Worm (Caenorhabditis elegans) whole organism, L4 larva: ENCODE measurements around the gene ubq-2.

ENCODE experiments used
- F26F4.8 ChIP-seq: fragments of 200-800 bp; sonication (Bioruptor generic); conservative IDR thresholded peaks from 2 replicates; pipeline ENCODE4 v1.3.6; 2022; ENCODE audit warnings: missing genetic modification characterization, missing compliant biosample characterization
- Y105C5A.15 ChIP-seq: fragments of 200-800 bp; sonication (Bioruptor generic); IDR thresholded peaks from 2 replicates; pipeline ENCODE4 v1.3.6; 2022; ENCODE audit warnings: missing genetic modification characterization, missing compliant biosample characterization
- Y75B8A.6 ChIP-seq: fragments of 200-800 bp; sonication (Bioruptor generic); IDR thresholded peaks from 2 replicates; pipeline ENCODE4 v1.3.6; 2022; ENCODE audit warnings: missing genetic modification reagents, missing genetic modification characterization, missing compliant biosample characterization
- aly-2 ChIP-seq: sonication (generic microtip); optimal IDR thresholded peaks from 2 replicates; lab custom pipeline; 2018; ENCODE audit warnings: missing biosample characterization, missing genetic modification characterization
- ama-1 ChIP-seq: fragments of 150-350 bp; optimal IDR thresholded peaks from 2 replicates; lab custom pipeline; 2014; ENCODE audit warnings: inconsistent platforms, mixed read lengths
- ceh-20 ChIP-seq: fragments of 200-800 bp; sonication (Bioruptor generic); IDR thresholded peaks from 2 replicates; pipeline ENCODE4 v1.3.6; 2022; ENCODE audit warnings: missing genetic modification reagents, missing genetic modification characterization, missing compliant biosample characterization
- ces-1 ChIP-seq: fragments of 150-350 bp; sonication (generic microtip); optimal IDR thresholded peaks from 4 replicates; lab custom pipeline; 2014; ENCODE audit warnings: missing biosample characterization, missing genetic modification reagents, missing genetic modification characterization
- ctbp-1 ChIP-seq: fragments of 200-800 bp; sonication (Bioruptor generic); IDR thresholded peaks from 2 replicates; pipeline ENCODE4 v1.3.6; 2022; ENCODE audit warnings: missing genetic modification reagents, missing genetic modification characterization, missing compliant biosample characterization
- dmd-9 ChIP-seq: fragments of 200-800 bp; sonication (Bioruptor generic); IDR thresholded peaks from 2 replicates; pipeline ENCODE4 v1.3.6; 2022; ENCODE audit warnings: missing genetic modification reagents, missing genetic modification characterization, missing compliant biosample characterization
- duxl-1 ChIP-seq: sonication (generic microtip); optimal IDR thresholded peaks from 2 replicates; lab custom pipeline; 2016; ENCODE audit warnings: mild to moderate bottlenecking, missing genetic modification characterization, moderate library complexity, missing compliant biosample characterization; ENCODE audit not compliant: poor library complexity
- egl-27 ChIP-seq: sonication (generic microtip); optimal IDR thresholded peaks from 3 replicates; lab custom pipeline; 2017; ENCODE audit warnings: missing biosample characterization, missing genetic modification reagents, missing genetic modification characterization
- fos-1 ChIP-seq: fragments of 150-350 bp; optimal IDR thresholded peaks from 2 replicates; lab custom pipeline; 2014; ENCODE audit warnings: missing biosample characterization, missing genetic modification characterization
- hif-1 ChIP-seq, 2 experiments: sonication (generic microtip); optimal IDR thresholded peaks; 2 replicates each; lab custom pipeline; 2016 to 2017; ENCODE audit warnings: missing compliant biosample characterization in 2 of 2, missing genetic modification characterization in 2 of 2, missing genetic modification reagents in 2 of 2, missing genotype in 2 of 2, mild to moderate bottlenecking in 1 of 2
- lir-3 ChIP-seq: sonication (generic microtip); optimal IDR thresholded peaks from 2 replicates; lab custom pipeline; 2016; ENCODE audit warnings: mild to moderate bottlenecking, missing genetic modification characterization, missing compliant biosample characterization
- lsy-2 ChIP-seq, 2 experiments: fragments of 150-350 bp in 1 of 2; sonication (generic microtip) in 1 of 2; optimal IDR thresholded peaks; 2 replicates each; lab custom pipeline; 2014 to 2017; ENCODE audit warnings: missing biosample characterization in 2 of 2, missing genetic modification characterization in 2 of 2
- madf-9 ChIP-seq: fragments of 200-800 bp; sonication (Bioruptor generic); conservative IDR thresholded peaks from 2 replicates; pipeline ENCODE4 v1.3.6; 2022; ENCODE audit warnings: missing genetic modification reagents, missing genetic modification characterization, missing compliant biosample characterization
- mdt-29 ChIP-seq: fragments of 200-800 bp; sonication (Bioruptor generic); IDR thresholded peaks from 2 replicates; pipeline ENCODE4 v1.3.6; 2022; ENCODE audit warnings: missing genetic modification reagents, missing genetic modification characterization, missing compliant biosample characterization
- mxl-3 ChIP-seq: fragments of 200-800 bp; sonication (Bioruptor generic); optimal IDR thresholded peaks from 2 replicates; lab custom pipeline; 2018; ENCODE audit warnings: mild to moderate bottlenecking, missing genetic modification characterization, missing compliant biosample characterization
- nhr-10 ChIP-seq: fragments of 150-350 bp; optimal IDR thresholded peaks from 2 replicates; lab custom pipeline; 2014; ENCODE audit warnings: missing biosample characterization, missing genetic modification characterization
- nhr-11 ChIP-seq: fragments of 150-350 bp; optimal IDR thresholded peaks from 2 replicates; lab custom pipeline; 2014; ENCODE audit warnings: missing biosample characterization, missing genetic modification characterization
- nhr-237 ChIP-seq: sonication (generic microtip); optimal IDR thresholded peaks from 2 replicates; lab custom pipeline; 2017; ENCODE audit warnings: missing biosample characterization, missing genetic modification characterization
- nhr-25 ChIP-seq: sonication (generic microtip); optimal IDR thresholded peaks from 2 replicates; lab custom pipeline; 2017; ENCODE audit warnings: missing genetic modification characterization, mild to moderate bottlenecking, missing compliant biosample characterization, antibody characterized with exemption, moderate library complexity, borderline replicate concordance; ENCODE audit not compliant: insufficient read depth
- nhr-41 ChIP-seq: fragments of 200-800 bp; sonication (Bioruptor generic); IDR thresholded peaks from 2 replicates; pipeline ENCODE4 v1.3.6; 2022; ENCODE audit warnings: missing genetic modification reagents, missing genetic modification characterization, missing compliant biosample characterization
- nhr-6 ChIP-seq: fragments of 150-350 bp; optimal IDR thresholded peaks from 2 replicates; lab custom pipeline; 2014; ENCODE audit warnings: missing biosample characterization, missing genetic modification characterization
- pha-4 ChIP-seq, 2 experiments: fragments of 150-350 bp in 1 of 2; fragments of 200-800 bp in 1 of 2; sonication (Bioruptor generic) in 1 of 2; IDR thresholded peaks in 1 of 2; optimal IDR thresholded peaks in 1 of 2; 2 replicates each; pipeline versions ENCODE4 v1.3.6 to Lab custom; 2014 to 2022; ENCODE audit warnings: missing genetic modification characterization in 2 of 2, missing genetic modification reagents in 2 of 2, missing biosample characterization in 1 of 2, missing compliant biosample characterization in 1 of 2
- php-3 ChIP-seq: fragments of 200-800 bp; sonication (Bioruptor generic); IDR thresholded peaks from 2 replicates; pipeline ENCODE4 v1.3.6; 2022; ENCODE audit warnings: missing genetic modification reagents, missing genetic modification characterization, missing compliant biosample characterization
- rbr-2 ChIP-seq: sonication (generic microtip); optimal IDR thresholded peaks from 2 replicates; lab custom pipeline; 2016; ENCODE audit warnings: missing genotype, missing genetic modification characterization, missing compliant biosample characterization
- sdz-12 ChIP-seq: fragments of 200-800 bp; sonication (Bioruptor generic); optimal IDR thresholded peaks from 2 replicates; lab custom pipeline; 2018; ENCODE audit warnings: mild to moderate bottlenecking, missing genetic modification characterization, missing compliant biosample characterization
- set-16 ChIP-seq: fragments of 200-800 bp; sonication (Bioruptor generic); IDR thresholded peaks from 2 replicates; pipeline ENCODE4 v1.3.6; 2022; ENCODE audit warnings: missing genetic modification reagents, missing genetic modification characterization, missing compliant biosample characterization
- spr-3 ChIP-seq: fragments of 200-800 bp; sonication (Bioruptor generic); optimal IDR thresholded peaks from 2 replicates; lab custom pipeline; 2018; ENCODE audit warnings: mild to moderate bottlenecking, missing genetic modification characterization, missing compliant biosample characterization
- tag-97 ChIP-seq: fragments of 200-800 bp; sonication (Bioruptor generic); IDR thresholded peaks from 2 replicates; pipeline ENCODE4 v1.3.6; 2022; ENCODE audit warnings: missing genetic modification characterization, missing compliant biosample characterization
- tra-1 ChIP-seq: fragments of 200-800 bp; sonication (Bioruptor generic); IDR thresholded peaks from 2 replicates; pipeline ENCODE4 v1.3.6; 2022; ENCODE audit warnings: missing genetic modification reagents, missing genetic modification characterization, missing compliant biosample characterization
- unc-62 ChIP-seq, 3 experiments: fragments of 150-350 bp in 1 of 3; sonication (generic microtip); optimal IDR thresholded peaks in 2 of 3; peaks in 1 of 3; 1 replicate in 1 of 3; 2 replicates in 2 of 3; lab custom pipeline; 2014 to 2017; ENCODE audit warnings: missing biosample characterization in 3 of 3, missing genetic modification characterization in 3 of 3, missing genetic modification reagents in 3 of 3, missing genotype in 1 of 3
- zag-1 ChIP-seq: fragments of 150-350 bp; optimal IDR thresholded peaks from 2 replicates; lab custom pipeline; 2014; ENCODE audit warnings: missing biosample characterization, missing genetic modification characterization
- zip-11 ChIP-seq: fragments of 200-800 bp; sonication (Bioruptor generic); IDR thresholded peaks from 2 replicates; pipeline ENCODE4 v1.3.6; 2022; ENCODE audit warnings: missing genetic modification characterization, missing compliant biosample characterization
- ztf-7 ChIP-seq: fragments of 150-350 bp; optimal IDR thresholded peaks from 2 replicates; lab custom pipeline; 2014; ENCODE audit warnings: missing biosample characterization, missing genetic modification characterization

The ubq-2 gene

ce11 chrIII:12993607-12994006 lies 15.3 kb upstream of the ubq-2 start, which contains the start of gene col-97:
TSS of gene col-97 (minus strand) at chrIII:12993707.
- TF ChIP-seq tag-97 (GFP tag; lab: Robert Waterston, UW) (no peak), unc-62 (GFP tag; optimal IDR thresholded peaks at IDR 0.05 in 1 of 2; lab: Kevin White, UChicago) (peak in 1 of 2 experiments; percentile 40), unc-62 (tag; optimal IDR thresholded peaks at IDR 0.05; lab: Kevin White, UChicago) (no peak), zip-11 (GFP tag; lab: Robert Waterston, UW) (no peak)

ce11 chrIII:12993055-12993454 lies 14.7 kb upstream of the ubq-2 start:
- TF ChIP-seq mdt-29 (GFP tag; lab: Robert Waterston, UW): no peak
- no peak for TF ChIP-seq Y105C5A.15 (GFP tag; lab: Robert Waterston, UW)
- no peak for TF ChIP-seq ama-1 (lab: Kevin White, UChicago)
- TF ChIP-seq tag-97 (GFP tag; lab: Robert Waterston, UW): no peak
- TF ChIP-seq nhr-6 (tag; lab: Kevin White, UChicago): no peak
- peak; percentile 97 for TF ChIP-seq set-16 (GFP tag; lab: Robert Waterston, UW)
- no peak for TF ChIP-seq ceh-20 (GFP tag; lab: Robert Waterston, UW)
- no peak for TF ChIP-seq egl-27
- no peak for TF ChIP-seq lir-3 (tag; lab: Kevin White, UChicago)

ce11 chrIII:12990997-12991396 lies 12.7 kb upstream of the ubq-2 start, which contains the start of gene ZK1010.12:
TSS of gene ZK1010.12 (plus strand) at chrIII:12991297.
- TF ChIP-seq Y105C5A.15 (GFP tag; lab: Robert Waterston, UW) (no peak), unc-62 (GFP tag; optimal IDR thresholded peaks at IDR 0.05 in 1 of 2; lab: Kevin White, UChicago) (peak in 1 of 2 experiments; percentile 60), unc-62 (tag; optimal IDR thresholded peaks at IDR 0.05; lab: Kevin White, UChicago) (no peak)

- no peak for TF ChIP-seq set-16 (GFP tag; lab: Robert Waterston, UW)
- TF ChIP-seq spr-3: no peak
- TF ChIP-seq aly-2: no peak
- TF ChIP-seq ces-1 (GFP tag; lab: Kevin White, UChicago): no peak
- no peak for TF ChIP-seq F26F4.8 (GFP tag; lab: Robert Waterston, UW)
- no peak for TF ChIP-seq sdz-12
- TF ChIP-seq nhr-6 (tag; lab: Kevin White, UChicago): no peak
- TF ChIP-seq rbr-2 (tag; lab: Kevin White, UChicago): no peak
- TF ChIP-seq nhr-11 (tag; lab: Kevin White, UChicago): no peak
- no peak for TF ChIP-seq lsy-2 (tag; optimal IDR thresholded peaks at IDR 0.05; lab: Kevin White, UChicago)
Measured at ce11 chrIII:12987418-12987817, 9.1 kb upstream of the ubq-2 start, which contains the start of gene ZK1010.5. TSS of gene ZK1010.5 (minus strand) at chrIII:12987518.

- TF ChIP-seq Y75B8A.6 (GFP tag; lab: Robert Waterston, UW) (no peak), nhr-10 (no peak), nhr-41 (GFP tag; lab: Robert Waterston, UW) (no peak), madf-9 (no peak), fos-1 (tag; lab: Kevin White, UChicago) (no peak), hif-1 (tag; optimal IDR thresholded peaks at IDR 0.05; lab: Kevin White, UChicago) (no peak), mxl-3 (GFP tag; lab: Kevin White, UChicago) (no peak), duxl-1 (tag; lab: Kevin White, UChicago) (no peak), nhr-237 (tag; lab: Kevin White, UChicago) (no peak), tag-97 (GFP tag; lab: Robert Waterston, UW) (no peak), ctbp-1 (GFP tag; lab: Robert Waterston, UW) (no peak), dmd-9 (GFP tag; lab: Robert Waterston, UW) (no peak), mdt-29 (GFP tag; lab: Robert Waterston, UW) (no peak), Y105C5A.15 (GFP tag; lab: Robert Waterston, UW) (no peak), tra-1 (GFP tag; lab: Robert Waterston, UW) (no peak), ztf-7 (tag; lab: Kevin White, UChicago) (no peak), nhr-25 (no peak), pha-4 (GFP tag; IDR thresholded peaks at IDR 0.05; lab: Robert Waterston, UW) (no peak), pha-4 (tag; optimal IDR thresholded peaks at IDR 0.05; lab: Kevin White, UChicago) (no peak), zag-1 (tag; lab: Kevin White, UChicago) (no peak), php-3 (no peak)
Measured at ce11 chrIII:12980770-12981169, 2.4 kb upstream of the ubq-2 start, which contains the start of gene ZK1010.4. TSS of gene ZK1010.4 (plus strand) at chrIII:12981070.
